Worm (Caenorhabditis elegans): ENCODE measurements around the gene Y43C5A.3.

Y43C5A.3 gene

ce11 chrIV:10273781-10274313 lies at the start of gene Y43C5A.3:
Gene Y43C5A.3, plus strand, starts transcription at chrIV:10274036.
- TF ChIP-seq unc-130 (GFP tag; optimal IDR thresholded peaks at IDR 0.05): no peak
- TF ChIP-seq nhr-120 (GFP tag; IDR thresholded peaks at IDR 0.05): no peak
- TF ChIP-seq ZK185.1 (tag; optimal IDR thresholded peaks at IDR 0.05; ENCODE audit: poor library complexity, severe bottlenecking): no peak
- TF ChIP-seq pha-4 (tag; optimal IDR thresholded peaks at IDR 0.05): no peak
- TF ChIP-seq lin-54 (GFP tag; optimal IDR thresholded peaks at IDR 0.05): no peak
- no peak for TF ChIP-seq ztf-3 (GFP tag; optimal IDR thresholded peaks at IDR 0.05)
- TF ChIP-seq F49E8.2 (tag; optimal IDR thresholded peaks at IDR 0.05; ENCODE audit: insufficient read depth): no peak
- no peak for TF ChIP-seq nfya-1 (tag; optimal IDR thresholded peaks at IDR 0.05; ENCODE audit: borderline replicate concordance, insufficient read depth)
- TF ChIP-seq B0019.2 (GFP tag; conservative IDR thresholded peaks at IDR 0.05): no peak
- no peak for TF ChIP-seq sea-2 (GFP tag; IDR thresholded peaks at IDR 0.05)
- no peak for TF ChIP-seq gei-17 (GFP tag; optimal IDR thresholded peaks at IDR 0.05)
- TF ChIP-seq nhr-90 (tag; optimal IDR thresholded peaks at IDR 0.05): no peak
- no peak for TF ChIP-seq zfh-2 (GFP tag; conservative IDR thresholded peaks at IDR 0.05)
- TF ChIP-seq snpc-3.4 (tag; optimal IDR thresholded peaks at IDR 0.05): no peak
- TF ChIP-seq bed-2 (GFP tag; IDR thresholded peaks at IDR 0.05): no peak
- no peak for TF ChIP-seq athp-1 (tag; optimal IDR thresholded peaks at IDR 0.05)
- no peak for TF ChIP-seq attf-6 (GFP tag; IDR thresholded peaks at IDR 0.05)
- no peak for TF ChIP-seq lin-40 (tag; optimal IDR thresholded peaks at IDR 0.05)
- TF ChIP-seq ceh-27 (GFP tag; optimal IDR thresholded peaks at IDR 0.05): no peak

ce11 chrIV:10227534-10227933 lies 46.3 kb upstream of the Y43C5A.3 start, which contains the start of gene F01G10.6:
Gene F01G10.6, minus strand, starts transcription at chrIV:10227634.
- TF ChIP-seq tbx-9 (tag; optimal IDR thresholded peaks at IDR 0.05; ENCODE audit: borderline replicate concordance): no peak
- no peak for TF ChIP-seq Y56A3A.18 (GFP tag; IDR thresholded peaks at IDR 0.05)
- TF ChIP-seq mel-28 (tag; optimal IDR thresholded peaks at IDR 0.05; ENCODE audit: borderline replicate concordance): no peak
- no peak for TF ChIP-seq B0261.1 (tag; optimal IDR thresholded peaks at IDR 0.05)
- TF ChIP-seq repo-1 (tag; optimal IDR thresholded peaks at IDR 0.05): no peak
- no peak for TF ChIP-seq aptf-2 (GFP tag; conservative IDR thresholded peaks at IDR 0.05)
- TF ChIP-seq snpc-1.3 (tag; optimal IDR thresholded peaks at IDR 0.05; ENCODE audit: insufficient read depth): no peak
- no peak for TF ChIP-seq mes-4 (tag; optimal IDR thresholded peaks at IDR 0.05)
- TF ChIP-seq unc-130 (GFP tag; optimal IDR thresholded peaks at IDR 0.05): no peak
- no peak for TF ChIP-seq atf-7 (tag; optimal IDR thresholded peaks at IDR 0.05)
- no peak for TF ChIP-seq sdz-38 (tag; optimal IDR thresholded peaks at IDR 0.05)

ce11 chrIV:10230971-10231370 lies 42.9 kb upstream of the Y43C5A.3 start, which contains the start of gene F01G10.5:
Gene F01G10.5, minus strand, starts transcription at chrIV:10231071.
- TF ChIP-seq D2030.7 (GFP tag; IDR thresholded peaks at IDR 0.05) (no peak), nfya-1 (tag; optimal IDR thresholded peaks at IDR 0.05; ENCODE audit: borderline replicate concordance, insufficient read depth) (no peak), hmg-1.2 (GFP tag; IDR thresholded peaks at IDR 0.05) (no peak)

ce11 chrIV:10232456-10232855 lies 41.4 kb upstream of the Y43C5A.3 start, which contains the start of gene F01G10.4:
Gene F01G10.4, minus strand, starts transcription at chrIV:10232556.
- TF ChIP-seq lir-1 (GFP tag; conservative IDR thresholded peaks at IDR 0.05) (no peak), T07F8.4 (tag; optimal IDR thresholded peaks at IDR 0.05) (no peak), B0261.1 (tag; optimal IDR thresholded peaks at IDR 0.05) (no peak), Y67H2A.10 (GFP tag; conservative IDR thresholded peaks at IDR 0.05) (no peak)

Measured in whole organism, young adult.